Worm (Caenorhabditis elegans) whole organism, L2 larva: Measurements from ENCODE around the gene fbxa-153.

Source experiments
- fos-1 ChIP-seq: fragments of 150-350 bp; optimal IDR thresholded peaks from 2 replicates; lab custom pipeline; 2014; ENCODE audit warnings: missing biosample characterization, missing genetic modification characterization
- nhr-129 ChIP-seq: fragments of 150-350 bp; optimal IDR thresholded peaks from 2 replicates; lab custom pipeline; 2014; ENCODE audit warnings: missing biosample characterization, missing genetic modification characterization
- nhr-25 ChIP-seq: fragments of 150-350 bp; sonication (generic microtip); optimal IDR thresholded peaks from 3 replicates; lab custom pipeline; 2014; ENCODE audit warnings: missing biosample characterization, missing genetic modification characterization
- nhr-6 ChIP-seq: fragments of 150-350 bp; optimal IDR thresholded peaks from 2 replicates; lab custom pipeline; 2014; ENCODE audit warnings: missing biosample characterization, missing genetic modification characterization
- nhr-77 ChIP-seq: fragments of 150-350 bp; optimal IDR thresholded peaks from 2 replicates; lab custom pipeline; 2014; ENCODE audit warnings: missing biosample characterization, missing genetic modification characterization
- peb-1 ChIP-seq: fragments of 150-350 bp; optimal IDR thresholded peaks from 2 replicates; lab custom pipeline; 2014; ENCODE audit warnings: missing biosample characterization, missing genetic modification characterization
- snpc-4 ChIP-seq: fragments of 150-350 bp; optimal IDR thresholded peaks from 2 replicates; lab custom pipeline; 2014; ENCODE audit warnings: missing biosample characterization, missing genetic modification characterization
- ztf-4 ChIP-seq: fragments of 150-350 bp; optimal IDR thresholded peaks from 2 replicates; lab custom pipeline; 2014; ENCODE audit warnings: missing biosample characterization, missing genetic modification characterization

DNA sequence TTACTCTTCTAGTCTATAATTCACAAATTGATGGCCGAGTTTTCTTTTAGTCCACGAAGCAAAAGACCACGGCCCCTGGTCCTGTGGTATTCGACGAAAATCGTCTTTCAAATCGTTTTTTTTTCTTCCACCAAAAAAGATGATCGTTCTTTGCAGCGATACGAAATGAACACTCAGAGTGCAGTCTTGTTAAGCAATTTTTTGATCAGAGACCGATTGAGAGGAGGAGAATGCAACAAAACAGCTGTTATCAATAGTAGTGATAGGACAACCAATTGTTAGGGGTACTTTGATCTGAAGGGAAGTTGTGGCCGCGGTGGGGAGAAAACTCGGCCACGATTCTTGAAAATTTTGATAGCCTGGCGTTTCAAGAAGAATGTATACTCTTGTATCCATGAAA is 46.2 kb downstream of the fbxa-153 start:
- no peak for TF ChIP-seq nhr-6 (tag; lab: Kevin White, UChicago)
- no peak for TF ChIP-seq nhr-77 (tag; lab: Kevin White, UChicago)
- peak; percentile 52 for TF ChIP-seq fos-1 (tag; lab: Kevin White, UChicago)
- no peak for TF ChIP-seq snpc-4
- no peak for TF ChIP-seq ztf-4 (tag; lab: Kevin White, UChicago)
- TF ChIP-seq peb-1 (tag; lab: Kevin White, UChicago): no peak
- TF ChIP-seq nhr-129 (tag; lab: Kevin White, UChicago): peak; percentile 76
- no peak for TF ChIP-seq nhr-25 (tag; lab: Kevin White, UChicago)
